Fruit fly (Drosophila melanogaster): Measurements from ENCODE around the gene Fhos.
A peak's percentile ranks its signal among the peaks of the same experiment; 100 is the strongest.

The Fhos gene

dm6 chr3L:8731494-8731994, 21.9 kb upstream of the Fhos start, which contains the start of gene Cp16:
TSS of gene Cp16 (plus strand) at chr3L:8731944.
- TF ChIP-seq dsf (GFP tag; optimal IDR thresholded peaks at IDR 0.05; ENCODE audit: borderline replicate concordance) (no peak), Dif (GFP tag; optimal IDR thresholded peaks at IDR 0.05; ENCODE audit: partially characterized antibody) (no peak)

- TF ChIP-seq rgr (GFP tag; optimal IDR thresholded peaks at IDR 0.05) (no peak), CrebA (GFP tag; optimal IDR thresholded peaks at IDR 0.05; ENCODE audit: borderline replicate concordance) (no peak), dsf (GFP tag; optimal IDR thresholded peaks at IDR 0.05; ENCODE audit: borderline replicate concordance) (no peak), OdsH (GFP tag; optimal IDR thresholded peaks at IDR 0.05) (no peak), dmrt93B (GFP tag; optimal IDR thresholded peaks at IDR 0.05) (peak; percentile 12), dl (GFP tag; optimal IDR thresholded peaks at IDR 0.05; ENCODE audit: insufficient read depth in 1 of 2, partially characterized antibody in 2 of 2) (no peak)
Observed at dm6 chr3L:8741051-8741468, 12.4 kb upstream of the Fhos start.

DNA sequence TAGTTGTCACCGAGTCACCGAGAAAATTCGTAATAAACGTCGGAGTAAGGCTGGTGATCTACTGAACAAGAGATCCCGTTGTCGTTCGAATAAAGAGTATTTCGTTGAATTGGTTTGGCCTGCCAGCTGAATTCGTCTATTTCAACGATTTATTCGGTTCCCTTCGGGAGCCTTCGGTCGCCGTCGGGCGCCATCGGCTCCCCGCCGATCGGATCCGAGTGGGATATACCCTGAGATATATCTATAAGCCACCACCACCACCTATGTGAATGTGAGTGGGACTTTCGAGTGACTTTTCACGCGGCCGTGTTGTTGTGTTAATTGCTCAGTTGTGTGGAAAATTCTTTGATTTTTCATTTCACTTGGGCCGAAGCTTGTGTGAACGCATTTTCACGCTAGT, 8.2 kb upstream of the Fhos start, which contains the start of gene Prm:
Prm (minus strand) TSS at position 101 of the 400 bp plus-strand sequence.
- TF ChIP-seq Dfd (GFP tag; optimal IDR thresholded peaks at IDR 0.05): no peak
- no peak for TF ChIP-seq HLH106 (tag; optimal IDR thresholded peaks at IDR 0.05)
- no peak for TF ChIP-seq OdsH (GFP tag; optimal IDR thresholded peaks at IDR 0.05)
- no peak for TF ChIP-seq pan (optimal IDR thresholded peaks at IDR 0.05)
- TF ChIP-seq brk (GFP tag; optimal IDR thresholded peaks at IDR 0.05): no peak
- TF ChIP-seq Sp1 (GFP tag; optimal IDR thresholded peaks at IDR 0.05): no peak
- no peak for TF ChIP-seq Hr78 (GFP tag; optimal IDR thresholded peaks at IDR 0.05)
- TF ChIP-seq Mio (GFP tag; optimal IDR thresholded peaks at IDR 0.05): no peak
- TF ChIP-seq jim (GFP tag; optimal IDR thresholded peaks at IDR 0.05): no peak
- no peak for TF ChIP-seq usp (GFP tag; optimal IDR thresholded peaks at IDR 0.05)
- no peak for TF ChIP-seq Jra (GFP tag; optimal IDR thresholded peaks at IDR 0.05)
- TF ChIP-seq h (GFP tag; optimal IDR thresholded peaks at IDR 0.05): no peak
- TF ChIP-seq dsf (GFP tag; optimal IDR thresholded peaks at IDR 0.05; ENCODE audit: borderline replicate concordance): no peak
- no peak for TF ChIP-seq CG32264 (GFP tag; optimal IDR thresholded peaks at IDR 0.05)
- TF ChIP-seq Myc (optimal IDR thresholded peaks at IDR 0.05): no peak
- TF ChIP-seq rgr (GFP tag; optimal IDR thresholded peaks at IDR 0.05): no peak
- no peak for TF ChIP-seq GATAd (GFP tag; optimal IDR thresholded peaks at IDR 0.05)
- no peak for TF ChIP-seq Vsx2 (GFP tag; optimal IDR thresholded peaks at IDR 0.05; ENCODE audit: partially characterized antibody)

DNA sequence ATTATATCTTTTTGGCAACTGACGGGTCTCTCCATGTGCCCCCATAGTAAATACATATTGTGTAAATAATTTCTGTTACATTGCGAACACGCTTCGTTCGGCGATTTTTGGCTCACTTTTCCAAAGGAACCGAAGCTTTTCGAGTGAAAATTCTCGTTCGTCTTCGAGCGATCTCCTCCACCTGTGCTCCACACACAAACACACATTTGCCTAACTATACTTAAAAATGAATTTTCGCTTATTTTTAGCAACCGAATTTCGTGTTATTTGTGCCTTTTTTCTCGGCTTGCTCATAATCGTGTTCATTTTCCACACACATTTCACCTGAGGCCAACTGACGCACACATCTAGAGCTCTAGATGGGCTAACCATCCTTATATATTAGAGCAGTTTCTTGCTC, 6.9 kb upstream of the Fhos start:
- no peak for TF ChIP-seq usp (GFP tag; optimal IDR thresholded peaks at IDR 0.05)
- no peak for TF ChIP-seq CG32264 (GFP tag; optimal IDR thresholded peaks at IDR 0.05)
- no peak for TF ChIP-seq fru (GFP tag; optimal IDR thresholded peaks at IDR 0.05)
- no peak for TF ChIP-seq Rel (GFP tag; optimal IDR thresholded peaks at IDR 0.05)
- TF ChIP-seq Rel (tag; optimal IDR thresholded peaks at IDR 0.05): no peak
- no peak for TF ChIP-seq foxo (GFP tag; optimal IDR thresholded peaks at IDR 0.05)
- TF ChIP-seq Vsx2 (GFP tag; optimal IDR thresholded peaks at IDR 0.05; ENCODE audit: partially characterized antibody): no peak
- no peak for TF ChIP-seq dsf (GFP tag; optimal IDR thresholded peaks at IDR 0.05; ENCODE audit: borderline replicate concordance)
- TF ChIP-seq Jra (GFP tag; optimal IDR thresholded peaks at IDR 0.05): no peak
- TF ChIP-seq Abd-B (GFP tag; optimal IDR thresholded peaks at IDR 0.05): no peak

dm6 chr3L:8748323-8748722, 5.1 kb upstream of the Fhos start:
- TF ChIP-seq Vsx2 (GFP tag; optimal IDR thresholded peaks at IDR 0.05; ENCODE audit: partially characterized antibody) (no peak), dmrt93B (GFP tag; optimal IDR thresholded peaks at IDR 0.05) (no peak), dl (GFP tag; optimal IDR thresholded peaks at IDR 0.05; ENCODE audit: insufficient read depth in 1 of 2, partially characterized antibody in 2 of 2) (no peak), h (GFP tag; optimal IDR thresholded peaks at IDR 0.05) (no peak), fru (GFP tag; optimal IDR thresholded peaks at IDR 0.05) (no peak), sage (GFP tag; optimal IDR thresholded peaks at IDR 0.05) (no peak), Myc (optimal IDR thresholded peaks at IDR 0.05) (no peak), tai (GFP tag; optimal IDR thresholded peaks at IDR 0.05) (no peak), rgr (GFP tag; optimal IDR thresholded peaks at IDR 0.05) (no peak), Rel (GFP tag; optimal IDR thresholded peaks at IDR 0.05) (no peak), Rel (tag; optimal IDR thresholded peaks at IDR 0.05) (no peak), N (GFP tag; optimal IDR thresholded peaks at IDR 0.05) (no peak), dsf (GFP tag; optimal IDR thresholded peaks at IDR 0.05; ENCODE audit: borderline replicate concordance) (no peak), usp (GFP tag; optimal IDR thresholded peaks at IDR 0.05) (no peak), Hr83 (GFP tag; optimal IDR thresholded peaks at IDR 0.05; ENCODE audit: poor library complexity, severe bottlenecking) (no peak), lola (GFP tag; optimal IDR thresholded peaks at IDR 0.05) (no peak), sv (GFP tag; optimal IDR thresholded peaks at IDR 0.05) (no peak), Dfd (GFP tag; optimal IDR thresholded peaks at IDR 0.05) (no peak), Dif (GFP tag; optimal IDR thresholded peaks at IDR 0.05; ENCODE audit: partially characterized antibody) (no peak), Abd-B (GFP tag; optimal IDR thresholded peaks at IDR 0.05) (no peak), GATAd (GFP tag; optimal IDR thresholded peaks at IDR 0.05) (no peak)

Data from whole organism, wandering third instar larva.